Worm (Caenorhabditis elegans) whole organism, L4/young adult: ENCODE data around the gene B0252.1.

Experiments
- W03F9.2 ChIP-seq: fragments of 150-350 bp; optimal IDR thresholded peaks from 2 replicates; lab custom pipeline; 2014; ENCODE audit warnings: missing biosample characterization, missing genetic modification characterization
- dao-5 ChIP-seq: sonication (generic microtip); optimal IDR thresholded peaks from 2 replicates; lab custom pipeline; 2016; ENCODE audit warnings: missing genotype, missing genetic modification characterization, moderate library complexity, missing compliant biosample characterization
- him-1 ChIP-seq: sonication (generic microtip); optimal IDR thresholded peaks from 2 replicates; lab custom pipeline; 2016; ENCODE audit warnings: missing genotype, missing genetic modification reagents, missing genetic modification characterization, missing compliant biosample characterization

- TF ChIP-seq dao-5 (no peak), him-1 (tag; lab: Kevin White, UChicago) (no peak), W03F9.2 (tag; lab: Kevin White, UChicago) (no peak)
Observed at ce11 chrII:6898017-6898779, 21.3 kb upstream of the B0252.1 start, which contains the start of gene hrpl-1.
